Worm (Caenorhabditis elegans): ENCODE measurements around the gene Y62E10A.3.

ce11 chrIV:13371699-13372098 is 11.7 kb upstream of the Y62E10A.3 start, which contains the start of gene Y62E10A.6:
- no peak for TF ChIP-seq ZK185.1 (tag; optimal IDR thresholded peaks at IDR 0.05; ENCODE audit: poor library complexity, severe bottlenecking)
- no peak for TF ChIP-seq nfya-1 (tag; optimal IDR thresholded peaks at IDR 0.05; ENCODE audit: borderline replicate concordance, insufficient read depth)
- TF ChIP-seq unc-62 (GFP tag; optimal IDR thresholded peaks at IDR 0.05): no peak
- no peak for TF ChIP-seq F23B12.7 (tag; optimal IDR thresholded peaks at IDR 0.05; ENCODE audit: insufficient read depth)
- TF ChIP-seq Y67H2A.10 (GFP tag; conservative IDR thresholded peaks at IDR 0.05): no peak
- TF ChIP-seq F39B2.1 (GFP tag; IDR thresholded peaks at IDR 0.05): no peak
- no peak for TF ChIP-seq B0035.1 (tag; optimal IDR thresholded peaks at IDR 0.05)
- no peak for TF ChIP-seq T07F8.4 (tag; optimal IDR thresholded peaks at IDR 0.05)
- TF ChIP-seq ztf-3 (GFP tag; optimal IDR thresholded peaks at IDR 0.05): no peak
